Fruit fly (Drosophila melanogaster): ENCODE results near the gene CG42637.
A peak's percentile ranks its signal among the peaks of the same experiment; 100 is the strongest.

The CG42637 gene

DNA sequence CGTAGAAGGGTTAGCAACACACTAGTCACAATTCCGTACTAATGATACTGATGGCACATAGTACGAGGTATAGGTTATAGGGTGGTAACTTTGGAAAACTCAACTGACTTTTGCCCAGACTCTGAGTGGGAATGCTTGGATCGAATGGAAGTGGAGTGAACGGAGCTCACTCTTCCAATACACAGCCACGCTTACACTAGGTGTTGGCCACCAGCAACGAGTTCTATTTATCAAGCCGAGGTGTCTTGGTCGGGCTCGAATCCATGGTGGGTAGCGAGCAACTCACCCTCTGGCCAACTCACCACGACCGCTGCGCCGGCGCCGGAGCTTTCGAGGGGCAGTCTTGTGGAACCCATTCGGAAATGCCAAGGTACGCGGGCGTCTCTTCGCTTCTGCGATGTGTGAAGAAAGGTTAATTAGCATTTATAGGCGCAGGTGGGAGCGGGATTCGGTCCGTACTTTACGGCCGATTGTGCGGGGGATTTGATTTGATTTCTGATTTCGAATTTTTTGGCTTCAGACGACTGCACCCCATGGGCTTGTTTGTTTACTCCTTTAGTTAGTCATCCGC is 98.2 kb downstream of the CG42637 start, which contains the start of gene verm:
TSS of gene verm (minus strand) at position 204 of the 571 bp plus-strand sequence.
- TF ChIP-seq Snoo (tag; optimal IDR thresholded peaks at IDR 0.05) (no peak), CG13204 (GFP tag; optimal IDR thresholded peaks at IDR 0.05) (peak; percentile 14), CG12605 (GFP tag; IDR thresholded peaks at IDR 0.05) (peak; percentile 26; the same call in 1 of the 2 replicates), gl (tag; optimal IDR thresholded peaks at IDR 0.05) (no peak), fd96Ca (GFP tag; IDR thresholded peaks at IDR 0.05) (no peak), CG10348 (GFP tag; IDR thresholded peaks at IDR 0.05) (no peak), Ets98B (GFP tag; IDR thresholded peaks at IDR 0.05) (peak; percentile 28; the same call in 1 of the 2 replicates), CG4496 (GFP tag; IDR thresholded peaks at IDR 0.05) (0 out of 3 replicates have a peak, but pooled peaks have one; percentile 36), CG17806 (tag; optimal IDR thresholded peaks at IDR 0.05) (no peak), Pif1A (GFP tag; optimal IDR thresholded peaks at IDR 0.05) (no peak), CG8301 (tag; optimal IDR thresholded peaks at IDR 0.05) (no peak), CG32121 (GFP tag; IDR thresholded peaks at IDR 0.05) (no peak), CG8159 (tag; optimal IDR thresholded peaks at IDR 0.05) (no peak), CG15710 (tag; optimal IDR thresholded peaks at IDR 0.05) (no peak), CG9948 (tag; optimal IDR thresholded peaks at IDR 0.05) (no peak), rn (GFP tag; IDR thresholded peaks at IDR 0.05) (no peak), Pif1B (GFP tag; optimal IDR thresholded peaks at IDR 0.05) (no peak), D1 (tag; optimal IDR thresholded peaks at IDR 0.05) (no peak)

dm6 chr3L:19694156-19694643 is 99.2 kb downstream of the CG42637 start:
- TF ChIP-seq rn (GFP tag; IDR thresholded peaks at IDR 0.05) (no peak), CG32121 (GFP tag; IDR thresholded peaks at IDR 0.05) (no peak), Ets98B (GFP tag; IDR thresholded peaks at IDR 0.05) (peak; percentile 54; the same call in 1 of the 2 replicates), CG17806 (tag; optimal IDR thresholded peaks at IDR 0.05) (no peak), CG4496 (GFP tag; IDR thresholded peaks at IDR 0.05) (peak; percentile 19; the same call in 2 of the 3 replicates), Pif1A (GFP tag; optimal IDR thresholded peaks at IDR 0.05) (no peak), CG10348 (GFP tag; IDR thresholded peaks at IDR 0.05) (no peak), CG9948 (tag; optimal IDR thresholded peaks at IDR 0.05) (no peak), CG8301 (tag; optimal IDR thresholded peaks at IDR 0.05) (peak; percentile 80), CG12605 (GFP tag; IDR thresholded peaks at IDR 0.05) (no peak), CG15710 (tag; optimal IDR thresholded peaks at IDR 0.05) (no peak), gl (tag; optimal IDR thresholded peaks at IDR 0.05) (no peak), D1 (tag; optimal IDR thresholded peaks at IDR 0.05) (no peak), CG8159 (tag; optimal IDR thresholded peaks at IDR 0.05) (no peak), fd96Ca (GFP tag; IDR thresholded peaks at IDR 0.05) (0 out of 3 replicates have a peak, but pooled peaks have one; percentile 48), CG34367 (tag; optimal IDR thresholded peaks at IDR 0.05) (no peak), CG14655 (GFP tag; optimal IDR thresholded peaks at IDR 0.05) (no peak), Pif1B (GFP tag; optimal IDR thresholded peaks at IDR 0.05) (peak; percentile 16), Snoo (tag; optimal IDR thresholded peaks at IDR 0.05) (no peak), EcR (GFP tag; optimal IDR thresholded peaks at IDR 0.05) (peak; percentile 50), CG13204 (GFP tag; optimal IDR thresholded peaks at IDR 0.05) (peak; percentile 5)

DNA sequence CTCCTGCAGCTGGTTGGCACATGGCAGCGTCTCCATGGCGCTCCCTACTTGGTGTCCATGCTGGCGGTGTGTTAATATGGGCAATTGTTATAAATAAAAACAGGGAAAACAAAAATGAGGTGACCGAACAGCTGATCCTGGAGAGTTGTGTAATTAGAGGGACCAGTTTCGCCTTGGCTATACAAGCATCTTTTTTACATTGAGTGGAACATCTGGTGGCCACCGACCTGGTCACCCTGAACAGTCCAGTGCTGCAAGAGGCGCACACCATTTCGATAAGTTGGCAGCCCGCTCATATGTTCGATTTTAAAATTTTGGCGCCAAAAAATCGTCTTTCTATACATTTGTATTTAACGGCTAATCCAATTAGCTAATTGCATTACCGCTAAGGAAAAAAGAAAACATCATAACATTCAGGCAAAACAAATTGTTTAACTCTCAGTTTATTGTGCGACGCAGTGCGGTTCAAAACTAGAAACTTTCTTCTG is 106.1 kb downstream of the CG42637 start, which contains the start of the genes CG8765 and Gbeta76C:
TSS of gene CG8765 (minus strand) at position 154 of the 488 bp plus-strand sequence.
TSS of gene Gbeta76C (plus strand) at position 438 of the 488 bp plus-strand sequence.
- TF ChIP-seq CG32121 (GFP tag; IDR thresholded peaks at IDR 0.05) (0 out of 2 replicates have a peak, but pooled peaks have one; percentile 16), CG15710 (tag; optimal IDR thresholded peaks at IDR 0.05) (peak; percentile 6), CG13204 (GFP tag; optimal IDR thresholded peaks at IDR 0.05) (no peak)

- TF ChIP-seq CG9948 (tag; optimal IDR thresholded peaks at IDR 0.05) (no peak), CG8159 (tag; optimal IDR thresholded peaks at IDR 0.05) (no peak), CG4496 (GFP tag; IDR thresholded peaks at IDR 0.05) (no peak)
Observed at dm6 chr3L:19683520-19683919, 109.8 kb downstream of the CG42637 start.

- TF ChIP-seq CG4496 (GFP tag; IDR thresholded peaks at IDR 0.05) (0 out of 3 replicates have a peak, but pooled peaks have one; percentile 12), CG9948 (tag; optimal IDR thresholded peaks at IDR 0.05) (no peak)
Observed at dm6 chr3L:19682902-19683301, 110.5 kb downstream of the CG42637 start.

dm6 chr3L:19676050-19676449 is 117.3 kb downstream of the CG42637 start:
- TF ChIP-seq CG15710 (tag; optimal IDR thresholded peaks at IDR 0.05), result peak; percentile 22
- peak; percentile 43 for TF ChIP-seq CG8301 (tag; optimal IDR thresholded peaks at IDR 0.05)
- peak; percentile 66 for TF ChIP-seq CG8159 (tag; optimal IDR thresholded peaks at IDR 0.05)
- no peak for TF ChIP-seq CG17806 (tag; optimal IDR thresholded peaks at IDR 0.05)
- peak; percentile 27; the same call in 1 of the 3 replicates for TF ChIP-seq CG4496 (GFP tag; IDR thresholded peaks at IDR 0.05)
- no peak for TF ChIP-seq CG13204 (GFP tag; optimal IDR thresholded peaks at IDR 0.05)
- no peak for TF ChIP-seq gl (tag; optimal IDR thresholded peaks at IDR 0.05)
- TF ChIP-seq Pif1A (GFP tag; optimal IDR thresholded peaks at IDR 0.05), result peak; percentile 7
- no peak for TF ChIP-seq CG32121 (GFP tag; IDR thresholded peaks at IDR 0.05)
- TF ChIP-seq D1 (tag; optimal IDR thresholded peaks at IDR 0.05), result no peak
- TF ChIP-seq Snoo (tag; optimal IDR thresholded peaks at IDR 0.05), result peak; percentile 36
- TF ChIP-seq CG12605 (GFP tag; IDR thresholded peaks at IDR 0.05), result no peak
- TF ChIP-seq CG14655 (GFP tag; optimal IDR thresholded peaks at IDR 0.05), result no peak
- TF ChIP-seq CG9948 (tag; optimal IDR thresholded peaks at IDR 0.05), result peak; percentile 34
- TF ChIP-seq Pif1B (GFP tag; optimal IDR thresholded peaks at IDR 0.05), result peak; percentile 15
- TF ChIP-seq CG34367 (tag; optimal IDR thresholded peaks at IDR 0.05), result no peak
- no peak for TF ChIP-seq fd96Ca (GFP tag; IDR thresholded peaks at IDR 0.05)
- TF ChIP-seq Ets98B (GFP tag; IDR thresholded peaks at IDR 0.05), result no peak
- no peak for TF ChIP-seq CG10348 (GFP tag; IDR thresholded peaks at IDR 0.05)
- TF ChIP-seq rn (GFP tag; IDR thresholded peaks at IDR 0.05), result no peak
- no peak for TF ChIP-seq EcR (GFP tag; optimal IDR thresholded peaks at IDR 0.05)
